Fruit fly (Drosophila melanogaster): Measurements from ENCODE around the gene Sgs8.

Gene Sgs8

dm6 chr3L:11536132-11536531, 26.9 kb upstream of the Sgs8 start (continued):
- TF ChIP-seq chif (GFP tag; optimal IDR thresholded peaks at IDR 0.05) (peak in 1 of 2 experiments; percentile 0), CG3281 (GFP tag; optimal IDR thresholded peaks at IDR 0.05) (peak; percentile 6), sob (GFP tag; IDR thresholded peaks at IDR 0.05) (peak; percentile 43; the same call in 1 of the 2 replicates)

DNA sequence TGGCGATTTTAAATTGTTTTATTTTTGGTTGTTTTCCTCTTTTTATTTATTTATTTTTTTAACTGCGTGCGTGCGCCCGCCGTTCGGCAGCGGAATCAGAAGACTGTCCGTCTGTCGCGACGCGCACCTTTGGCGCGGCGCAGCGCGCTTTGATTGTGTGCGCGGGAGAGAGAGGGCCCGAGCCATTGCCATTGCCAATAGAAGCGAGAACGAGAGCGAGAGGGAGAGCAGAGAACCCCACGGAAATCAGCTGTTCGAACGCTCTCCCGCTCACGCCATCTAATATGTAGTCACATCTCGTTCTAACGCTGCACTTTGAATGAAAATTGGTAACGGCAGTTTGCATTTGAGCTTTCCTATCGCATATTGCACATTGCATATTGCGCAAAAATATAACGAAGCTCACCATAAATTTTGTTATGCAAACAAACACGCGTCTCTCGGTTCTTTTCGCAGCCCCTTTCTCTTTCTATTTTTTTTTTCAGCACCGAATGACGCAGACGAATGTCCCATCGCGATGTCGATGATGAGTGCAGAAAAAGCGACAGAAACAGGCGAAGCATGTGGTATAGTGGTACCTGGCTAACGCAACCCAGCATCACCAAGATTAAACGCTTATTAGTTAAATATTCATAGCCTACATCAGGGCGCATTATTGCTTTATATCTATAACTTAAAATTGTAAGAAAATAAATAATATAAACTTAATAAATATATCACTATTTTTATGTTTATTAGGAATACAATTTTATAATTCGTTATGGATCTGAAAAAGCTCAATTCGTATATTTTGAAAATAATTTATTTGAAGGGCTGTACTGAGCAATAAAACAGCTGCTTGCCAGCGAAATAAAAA, 25.4 kb upstream of the Sgs8 start:
- TF ChIP-seq Blimp-1 (GFP tag; optimal IDR thresholded peaks at IDR 0.05) (no peak), crc (GFP tag; optimal IDR thresholded peaks at IDR 0.05) (no peak), CG7556 (GFP tag; optimal IDR thresholded peaks at IDR 0.05) (peak; percentile 21), Bgb (GFP tag; IDR thresholded peaks at IDR 0.05; ENCODE audit: partially characterized antibody) (peak; percentile 55; the same call in 1 of the 2 replicates), CrebB (tag; optimal IDR thresholded peaks at IDR 0.05) (no peak), Abd-B (GFP tag; optimal IDR thresholded peaks at IDR 0.05) (no peak), dmrt11E (tag; optimal IDR thresholded peaks at IDR 0.05) (no peak), bbx (GFP tag; IDR thresholded peaks at IDR 0.05; ENCODE audit: partially characterized antibody) (0 out of 2 replicates have a peak, but pooled peaks have one; percentile 9), CG9876 (GFP tag; optimal IDR thresholded peaks at IDR 0.05) (no peak), Atf-2 (GFP tag; optimal IDR thresholded peaks at IDR 0.05) (no peak), NfI (GFP tag; optimal IDR thresholded peaks at IDR 0.05) (peak; percentile 13), slbo (GFP tag; IDR thresholded peaks at IDR 0.05) (peak; percentile 50; the same call in 1 of the 2 replicates), Bteb2 (GFP tag; optimal IDR thresholded peaks at IDR 0.05) (no peak), ab (GFP tag; optimal IDR thresholded peaks at IDR 0.05) (no peak), Dad (GFP tag; optimal IDR thresholded peaks at IDR 0.05) (no peak), pita (GFP tag; optimal IDR thresholded peaks at IDR 0.05) (no peak), CG12155 (GFP tag; optimal IDR thresholded peaks at IDR 0.05) (no peak), CG1647 (GFP tag; optimal IDR thresholded peaks at IDR 0.05) (no peak), Dll (GFP tag; IDR thresholded peaks at IDR 0.05; ENCODE audit: partially characterized antibody) (peak; percentile 47; the same call in 2 of the 4 replicates), CG5245 (GFP tag; optimal IDR thresholded peaks at IDR 0.05) (no peak), ERR (GFP tag; optimal IDR thresholded peaks at IDR 0.05) (no peak), caup (GFP tag; optimal IDR thresholded peaks at IDR 0.05; ENCODE audit: severe bottlenecking) (no peak), zf30C (GFP tag; optimal IDR thresholded peaks at IDR 0.05) (no peak), Mad (GFP tag; optimal IDR thresholded peaks at IDR 0.05) (no peak), CHES-1-like (GFP tag; optimal IDR thresholded peaks at IDR 0.05) (no peak), HmgD (GFP tag; optimal IDR thresholded peaks at IDR 0.05) (no peak), ato (GFP tag; IDR thresholded peaks at IDR 0.05; ENCODE audit: partially characterized antibody) (no peak), CG4730 (GFP tag; IDR thresholded peaks at IDR 0.05) (no peak), HHEX (GFP tag; optimal IDR thresholded peaks at IDR 0.05) (no peak), Bdp1 (GFP tag; optimal IDR thresholded peaks at IDR 0.05) (no peak), Kr (GFP tag; optimal IDR thresholded peaks at IDR 0.05) (no peak), CG1602 (GFP tag; optimal IDR thresholded peaks at IDR 0.05) (no peak), insv (GFP tag; optimal IDR thresholded peaks at IDR 0.05) (no peak), Elba2 (GFP tag; optimal IDR thresholded peaks at IDR 0.05) (no peak), Dip3 (GFP tag; optimal IDR thresholded peaks at IDR 0.05) (no peak), CG1603 (tag; optimal IDR thresholded peaks at IDR 0.05) (no peak), CG10565 (GFP tag; optimal IDR thresholded peaks at IDR 0.05) (no peak), B-H2 (GFP tag; optimal IDR thresholded peaks at IDR 0.05) (no peak), CG3281 (GFP tag; optimal IDR thresholded peaks at IDR 0.05) (no peak), Chrac-16 (GFP tag; optimal IDR thresholded peaks at IDR 0.05) (no peak), CG11398 (GFP tag; optimal IDR thresholded peaks at IDR 0.05) (no peak), sd (tag; optimal IDR thresholded peaks at IDR 0.05) (no peak), Dp (GFP tag; optimal IDR thresholded peaks at IDR 0.05) (no peak), dmrt99B (tag; optimal IDR thresholded peaks at IDR 0.05) (peak; percentile 28), CG13624 (GFP tag; optimal IDR thresholded peaks at IDR 0.05) (no peak)
